Worm (Caenorhabditis elegans): ENCODE measurements around the gene F49F1.18.

DNA sequence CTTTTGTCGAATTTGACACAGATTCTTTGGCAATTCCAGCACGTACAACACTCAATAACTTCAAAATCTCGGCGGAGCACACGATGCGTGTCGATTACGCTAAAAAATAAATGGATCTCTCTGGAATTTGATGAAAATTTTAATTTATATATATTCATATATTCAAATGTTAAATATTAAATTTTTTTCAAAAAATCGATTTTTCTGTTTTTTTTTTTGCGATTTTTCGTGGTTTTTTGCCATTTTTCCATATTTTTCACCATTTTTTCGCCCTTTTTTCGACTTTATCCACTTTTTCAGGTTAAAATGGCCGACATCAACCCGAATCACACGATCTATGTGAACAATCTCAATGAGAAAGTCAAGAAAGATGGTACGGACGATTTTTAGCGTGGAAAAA lies 33.6 kb upstream of the F49F1.18 start, which contains the start of gene rnp-3:
- TF ChIP-seq nhr-28 (tag; optimal IDR thresholded peaks at IDR 0.05) = no peak
- TF ChIP-seq unc-62 (GFP tag; optimal IDR thresholded peaks at IDR 0.05) = no peak
- TF ChIP-seq snpc-4 (tag; optimal IDR thresholded peaks at IDR 0.05) = no peak

Measured in whole organism, mixed stage, embryonic.